Worm (Caenorhabditis elegans) whole organism, L4/young adult: ENCODE results near the gene fbxb-34.

ENCODE experiments used
- W03F9.2 ChIP-seq: fragments of 150-350 bp; optimal IDR thresholded peaks from 2 replicates; lab custom pipeline; 2014; ENCODE audit warnings: missing biosample characterization, missing genetic modification characterization
- dao-5 ChIP-seq: sonication (generic microtip); optimal IDR thresholded peaks from 2 replicates; lab custom pipeline; 2016; ENCODE audit warnings: missing genotype, missing genetic modification characterization, moderate library complexity, missing compliant biosample characterization
- him-1 ChIP-seq: sonication (generic microtip); optimal IDR thresholded peaks from 2 replicates; lab custom pipeline; 2016; ENCODE audit warnings: missing genotype, missing genetic modification reagents, missing genetic modification characterization, missing compliant biosample characterization

- TF ChIP-seq him-1 (tag; lab: Kevin White, UChicago) = no peak
- TF ChIP-seq dao-5 = no peak
- TF ChIP-seq W03F9.2 (tag; lab: Kevin White, UChicago) = no peak
Observed at ce11 chrII:627205-627604, 39.6 kb downstream of the fbxb-34 start, which contains the start of gene arrd-1.
